Worm (Caenorhabditis elegans) whole organism, young adult: Measurements from ENCODE around the gene fic-1.

ENCODE experiments used
- B0336.3 ChIP-seq: fragments of 200-800 bp; sonication (Bioruptor generic); IDR thresholded peaks from 2 replicates; pipeline ENCODE4 v1.3.6; 2022; ENCODE audit warnings: missing genetic modification characterization, missing compliant biosample characterization
- C06A6.2 ChIP-seq: fragments of 200-800 bp; sonication (Bioruptor generic); conservative IDR thresholded peaks from 2 replicates; pipeline ENCODE4 v1.3.6; 2022; ENCODE audit warnings: missing genetic modification characterization, missing compliant biosample characterization
- C17E4.6 ChIP-seq: fragments of 200-800 bp; sonication (Bioruptor generic); IDR thresholded peaks from 2 replicates; pipeline ENCODE4 v1.3.6; 2022; ENCODE audit warnings: missing genetic modification reagents, missing genetic modification characterization, missing compliant biosample characterization
- D2030.7 ChIP-seq: fragments of 200-800 bp; sonication (Bioruptor generic); IDR thresholded peaks from 2 replicates; pipeline ENCODE4 v1.3.6; 2022; ENCODE audit warnings: missing genetic modification reagents, missing genetic modification characterization, missing compliant biosample characterization
- F10E7.11 ChIP-seq: sonication (generic microtip); optimal IDR thresholded peaks from 2 replicates; lab custom pipeline; 2017; ENCODE audit warnings: mild to moderate bottlenecking, missing genetic modification characterization, moderate library complexity, missing compliant biosample characterization
- F22D6.2 ChIP-seq: sonication (generic microtip); optimal IDR thresholded peaks from 2 replicates; lab custom pipeline; 2016; ENCODE audit warnings: mild to moderate bottlenecking, missing genetic modification characterization, missing compliant biosample characterization
- F52B5.7 ChIP-seq: sonication (generic microtip); optimal IDR thresholded peaks from 2 replicates; lab custom pipeline; 2016; ENCODE audit warnings: mild to moderate bottlenecking, missing genetic modification characterization, missing compliant biosample characterization
- F55B11.4 ChIP-seq: sonication (generic microtip); optimal IDR thresholded peaks from 2 replicates; lab custom pipeline; 2016; ENCODE audit warnings: missing compliant biosample characterization, missing genetic modification characterization, borderline replicate concordance; ENCODE audit not compliant: insufficient read depth
- F57C9.4 ChIP-seq: sonication (generic microtip); optimal IDR thresholded peaks from 2 replicates; lab custom pipeline; 2017; ENCODE audit warnings: mild to moderate bottlenecking, missing genetic modification characterization, missing compliant biosample characterization
- K12H6.12 ChIP-seq: fragments of 200-800 bp; sonication (Bioruptor generic); optimal IDR thresholded peaks from 2 replicates; lab custom pipeline; 2018; ENCODE audit warnings: mild to moderate bottlenecking, missing genetic modification characterization, missing compliant biosample characterization
- T26A5.8 ChIP-seq: sonication (generic microtip); optimal IDR thresholded peaks from 2 replicates; lab custom pipeline; 2016; ENCODE audit warnings: missing genetic modification characterization, missing compliant biosample characterization
- Y56A3A.18 ChIP-seq: fragments of 200-800 bp; sonication (Bioruptor generic); IDR thresholded peaks from 2 replicates; pipeline ENCODE4 v1.3.6; 2022; ENCODE audit warnings: missing genetic modification reagents, missing genetic modification characterization, missing compliant biosample characterization
- akir-1 ChIP-seq: fragments of 200-800 bp; sonication (Bioruptor generic); optimal IDR thresholded peaks from 2 replicates; lab custom pipeline; 2018; ENCODE audit warnings: mild to moderate bottlenecking, missing genetic modification characterization, moderate library complexity, missing compliant biosample characterization
- ama-1 ChIP-seq, 3 experiments: fragments of 150-350 bp in 1 of 3; sonication (generic microtip) in 2 of 3; optimal IDR thresholded peaks; 2 replicates each; lab custom pipeline; 2014 to 2018; ENCODE audit warnings: missing biosample characterization in 2 of 3, missing genetic modification characterization in 2 of 3, missing genetic modification reagents in 2 of 3
- aptf-2 ChIP-seq: fragments of 200-800 bp; sonication (Bioruptor generic); conservative IDR thresholded peaks from 2 replicates; pipeline ENCODE4 v1.3.6; 2022; ENCODE audit warnings: missing genetic modification reagents, missing genetic modification characterization, missing compliant biosample characterization
- atf-7 ChIP-seq: sonication (generic microtip); optimal IDR thresholded peaks from 2 replicates; lab custom pipeline; 2017; ENCODE audit warnings: mild to moderate bottlenecking, missing genetic modification characterization, missing compliant biosample characterization
- bed-2 ChIP-seq: fragments of 200-800 bp; sonication (Bioruptor generic); IDR thresholded peaks from 2 replicates; pipeline ENCODE4 v1.3.6; 2022; ENCODE audit warnings: missing genetic modification reagents, missing genetic modification characterization, missing compliant biosample characterization
- die-1 ChIP-seq: sonication (generic microtip); optimal IDR thresholded peaks from 2 replicates; lab custom pipeline; 2016; ENCODE audit warnings: missing genotype, mild to moderate bottlenecking, missing genetic modification characterization, missing compliant biosample characterization
- dpff-1 ChIP-seq: sonication (generic microtip); optimal IDR thresholded peaks from 2 replicates; lab custom pipeline; 2017; ENCODE audit warnings: mild to moderate bottlenecking, missing genetic modification characterization, missing compliant biosample characterization
- efl-1 ChIP-seq: fragments of 150-350 bp; optimal IDR thresholded peaks from 2 replicates; lab custom pipeline; 2014; ENCODE audit warnings: missing biosample characterization, missing genetic modification reagents, missing genetic modification characterization
- egl-18 ChIP-seq: fragments of 200-800 bp; sonication (Bioruptor generic); IDR thresholded peaks from 2 replicates; pipeline ENCODE4 v1.3.6; 2022; ENCODE audit warnings: missing genetic modification reagents, missing genetic modification characterization, missing compliant biosample characterization
- ekl-4 ChIP-seq: fragments of 200-800 bp; sonication (Bioruptor generic); IDR thresholded peaks from 2 replicates; pipeline ENCODE4 v1.3.6; 2022; ENCODE audit warnings: missing genetic modification reagents, missing genetic modification characterization, missing compliant biosample characterization
- fkh-3 ChIP-seq: sonication (generic microtip); optimal IDR thresholded peaks from 2 replicates; lab custom pipeline; 2016; ENCODE audit warnings: mild to moderate bottlenecking, missing genetic modification characterization, missing compliant biosample characterization
- gei-17 ChIP-seq: fragments of 200-800 bp; sonication (Bioruptor generic); optimal IDR thresholded peaks from 2 replicates; lab custom pipeline; 2018; ENCODE audit warnings: mild to moderate bottlenecking, missing genetic modification characterization, missing compliant biosample characterization
- hlh-26 ChIP-seq: fragments of 200-800 bp; sonication (Bioruptor generic); conservative IDR thresholded peaks from 2 replicates; pipeline ENCODE4 v1.3.6; 2022; ENCODE audit warnings: missing genetic modification reagents, missing genetic modification characterization, missing compliant biosample characterization
- hmg-20 ChIP-seq: fragments of 200-800 bp; sonication (Bioruptor generic); IDR thresholded peaks from 2 replicates; pipeline ENCODE4 v1.3.6; 2022; ENCODE audit warnings: missing genetic modification reagents, missing genetic modification characterization, missing compliant biosample characterization
- let-607 ChIP-seq, 2 experiments: fragments of 200-800 bp in 1 of 2; sonication (Bioruptor generic) in 1 of 2; sonication (generic microtip) in 1 of 2; optimal IDR thresholded peaks; 2 replicates each; lab custom pipeline; 2016 to 2018; ENCODE audit warnings: mild to moderate bottlenecking in 2 of 2, missing compliant biosample characterization in 2 of 2, missing genetic modification characterization in 2 of 2, moderate library complexity in 2 of 2, missing genotype in 1 of 2
- lin-40 ChIP-seq: sonication (generic microtip); optimal IDR thresholded peaks from 2 replicates; lab custom pipeline; 2016; ENCODE audit warnings: missing genetic modification characterization, mild to moderate bottlenecking, missing compliant biosample characterization, missing genotype, missing genetic modification reagents
- lsl-1 ChIP-seq: fragments of 200-800 bp; sonication (Bioruptor generic); optimal IDR thresholded peaks from 2 replicates; lab custom pipeline; 2018; ENCODE audit warnings: mild to moderate bottlenecking, missing genetic modification characterization, moderate library complexity, missing compliant biosample characterization
- madf-10 ChIP-seq: sonication (generic microtip); optimal IDR thresholded peaks from 2 replicates; lab custom pipeline; 2016; ENCODE audit warnings: mild to moderate bottlenecking, missing genetic modification characterization, missing compliant biosample characterization
- madf-6 ChIP-seq: fragments of 200-800 bp; sonication (Bioruptor generic); IDR thresholded peaks from 2 replicates; pipeline ENCODE4 v1.3.6; 2022; ENCODE audit warnings: missing genetic modification reagents, missing genetic modification characterization, missing compliant biosample characterization
- mcd-1 ChIP-seq: fragments of 200-800 bp; sonication (Bioruptor generic); IDR thresholded peaks from 2 replicates; pipeline ENCODE4 v1.3.6; 2022; ENCODE audit warnings: missing genetic modification reagents, missing genetic modification characterization, missing compliant biosample characterization
- mel-28 ChIP-seq: sonication (generic microtip); optimal IDR thresholded peaks from 2 replicates; lab custom pipeline; 2016; ENCODE audit warnings: borderline replicate concordance, mild to moderate bottlenecking, missing genetic modification characterization, missing compliant biosample characterization
- mes-4 ChIP-seq: sonication (generic microtip); optimal IDR thresholded peaks from 2 replicates; lab custom pipeline; 2016; ENCODE audit warnings: missing genotype, missing genetic modification characterization, missing compliant biosample characterization
- mxl-1 ChIP-seq: sonication (generic microtip); optimal IDR thresholded peaks from 2 replicates; lab custom pipeline; 2016; ENCODE audit warnings: missing genetic modification characterization, missing compliant biosample characterization
- nfya-1 ChIP-seq: sonication (generic microtip); optimal IDR thresholded peaks from 2 replicates; lab custom pipeline; 2017; ENCODE audit warnings: antibody characterized with exemption, missing compliant biosample characterization, missing genetic modification characterization, borderline replicate concordance; ENCODE audit not compliant: insufficient read depth
- nfya-2 ChIP-seq: fragments of 200-800 bp; sonication (Bioruptor generic); IDR thresholded peaks from 2 replicates; pipeline ENCODE4 v1.3.6; 2022; ENCODE audit warnings: missing genetic modification reagents, missing genetic modification characterization, missing compliant biosample characterization
- pha-4 ChIP-seq: fragments of 150-350 bp; sonication (generic microtip); optimal IDR thresholded peaks from 2 replicates; lab custom pipeline; 2014; ENCODE audit warnings: missing biosample characterization, missing genetic modification reagents, missing genetic modification characterization
- rec-8 ChIP-seq, 2 experiments: sonication (generic microtip); optimal IDR thresholded peaks; 2 replicates each; lab custom pipeline; 2016; ENCODE audit warnings: mild to moderate bottlenecking in 2 of 2, missing genetic modification characterization in 2 of 2, missing genetic modification reagents in 2 of 2, missing genotype in 2 of 2, missing biosample characterization in 1 of 2, missing compliant biosample characterization in 1 of 2, moderate library complexity in 1 of 2
- rpc-1 ChIP-seq, 2 experiments: fragments of 150-350 bp in 1 of 2; sonication (generic microtip) in 1 of 2; optimal IDR thresholded peaks; 2 replicates each; lab custom pipeline; 2014 to 2018; ENCODE audit warnings: missing biosample characterization in 1 of 2, missing genetic modification characterization in 1 of 2, missing genetic modification reagents in 1 of 2, missing genotype in 1 of 2
- sdz-38 ChIP-seq: sonication (generic microtip); optimal IDR thresholded peaks from 2 replicates; lab custom pipeline; 2016; ENCODE audit warnings: missing genotype, missing genetic modification characterization, missing compliant biosample characterization
- sea-2 ChIP-seq: fragments of 200-800 bp; sonication (Bioruptor generic); IDR thresholded peaks from 2 replicates; pipeline ENCODE4 v1.3.6; 2022; ENCODE audit warnings: missing genetic modification characterization, missing compliant biosample characterization
- somi-1 ChIP-seq: fragments of 200-800 bp; sonication (Bioruptor generic); optimal IDR thresholded peaks from 2 replicates; lab custom pipeline; 2018; ENCODE audit warnings: mild to moderate bottlenecking, missing genetic modification characterization, missing compliant biosample characterization
- tbx-9 ChIP-seq: sonication (generic microtip); optimal IDR thresholded peaks from 2 replicates; lab custom pipeline; 2016; ENCODE audit warnings: borderline replicate concordance, missing genetic modification characterization, inconsistent platforms, missing compliant biosample characterization
- unc-62 ChIP-seq: fragments of 150-350 bp; optimal IDR thresholded peaks from 2 replicates; lab custom pipeline; 2014; ENCODE audit warnings: missing biosample characterization, missing genetic modification reagents, missing genetic modification characterization
- ztf-3 ChIP-seq: fragments of 200-800 bp; sonication (Bioruptor generic); optimal IDR thresholded peaks from 2 replicates; lab custom pipeline; 2018; ENCODE audit warnings: mild to moderate bottlenecking, missing genetic modification characterization, missing compliant biosample characterization
- ztf-6 ChIP-seq: fragments of 200-800 bp; sonication (Bioruptor generic); IDR thresholded peaks from 2 replicates; pipeline ENCODE4 v1.3.6; 2022; ENCODE audit warnings: missing genetic modification reagents, missing genetic modification characterization, missing compliant biosample characterization

fic-1 gene

DNA sequence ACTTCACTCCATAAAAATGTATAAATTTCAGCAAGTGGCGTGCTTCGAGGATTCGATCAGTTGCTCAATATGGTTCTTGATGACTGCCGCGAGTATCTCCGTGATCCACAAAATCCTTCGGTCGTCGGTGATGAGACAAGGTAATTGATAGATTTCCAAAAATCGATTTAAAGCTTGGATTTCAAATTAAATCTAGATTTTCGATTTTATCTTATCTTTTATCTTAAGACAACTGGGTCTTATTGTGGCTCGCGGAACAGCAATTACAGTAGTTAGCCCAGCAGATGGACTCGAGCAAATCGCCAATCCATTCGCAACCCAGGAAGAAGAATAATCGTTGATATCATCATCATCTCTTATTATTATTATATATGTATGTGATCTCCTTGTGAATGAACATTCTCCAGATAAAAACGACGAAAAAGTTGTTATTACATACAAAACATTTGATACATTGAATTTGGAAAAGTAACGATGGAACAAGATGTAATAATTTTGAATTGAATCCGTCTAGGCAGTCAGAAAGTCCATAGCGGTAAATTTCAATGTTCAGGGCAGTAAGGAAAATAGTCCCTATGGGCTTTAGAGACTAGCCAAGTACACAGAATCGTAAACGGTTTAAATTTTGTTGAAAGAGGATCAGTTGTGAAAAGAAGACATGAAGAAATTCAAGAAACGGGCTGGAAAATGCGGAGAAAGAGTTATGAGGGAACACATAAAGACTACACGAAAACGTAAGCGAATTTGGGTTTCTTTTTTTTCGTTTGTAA, 3.3 kb upstream of the fic-1 start (continued):
- TF ChIP-seq aptf-2 (GFP tag; lab: Robert Waterston, UW) (no peak), ztf-6 (GFP tag; lab: Robert Waterston, UW) (no peak), ekl-4 (GFP tag; lab: Robert Waterston, UW) (peak; percentile 46; the same call in 1 of the 2 replicates), sea-2 (GFP tag; lab: Robert Waterston, UW) (no peak), unc-62 (no peak), rec-8 (tag; optimal IDR thresholded peaks at IDR 0.05; lab: Kevin White, UChicago) (no peak), bed-2 (GFP tag; lab: Robert Waterston, UW) (no peak), lin-40 (peak; percentile 6), atf-7 (tag; lab: Kevin White, UChicago) (peak; percentile 70), pha-4 (tag; lab: Kevin White, UChicago) (no peak), ama-1 (optimal IDR thresholded peaks at IDR 0.05; lab: Kevin White, UChicago) (peak; percentile 59), ama-1 (GFP tag; optimal IDR thresholded peaks at IDR 0.05; lab: Kevin White, UChicago) (peak; percentile 18 to 75), ztf-3 (no peak), gei-17 (GFP tag; lab: Kevin White, UChicago) (no peak), F10E7.11 (tag; lab: Kevin White, UChicago) (peak; percentile 32), B0336.3 (GFP tag; lab: Robert Waterston, UW) (peak; percentile 84), fkh-3 (tag; lab: Kevin White, UChicago) (peak; percentile 35), K12H6.12 (peak; percentile 61), hlh-26 (GFP tag; lab: Robert Waterston, UW) (no peak), madf-10 (peak; percentile 6), die-1 (tag; lab: Kevin White, UChicago) (peak; percentile 42), mes-4 (tag; lab: Kevin White, UChicago) (no peak), efl-1 (no peak), F22D6.2 (tag; lab: Kevin White, UChicago) (no peak), T26A5.8 (tag; lab: Kevin White, UChicago) (no peak), mcd-1 (GFP tag; lab: Robert Waterston, UW) (peak; percentile 67), egl-18 (GFP tag; lab: Robert Waterston, UW) (no peak), lsl-1 (GFP tag; lab: Kevin White, UChicago) (no peak), C06A6.2 (GFP tag; lab: Robert Waterston, UW) (0 out of 2 replicates have a peak, but pooled peaks have one; percentile 40), sdz-38 (tag; lab: Kevin White, UChicago) (no peak), akir-1 (GFP tag; lab: Kevin White, UChicago) (no peak), tbx-9 (no peak), F52B5.7 (peak; percentile 86), hmg-20 (GFP tag; lab: Robert Waterston, UW) (peak; percentile 52; the same call in 1 of the 2 replicates), C17E4.6 (GFP tag; lab: Robert Waterston, UW) (0 out of 2 replicates have a peak, but pooled peaks have one; percentile 17), somi-1 (GFP tag; lab: Kevin White, UChicago) (no peak), rpc-1 (optimal IDR thresholded peaks at IDR 0.05; lab: Kevin White, UChicago) (no peak), rpc-1 (tag; optimal IDR thresholded peaks at IDR 0.05; lab: Kevin White, UChicago) (no peak), nfya-2 (GFP tag; lab: Robert Waterston, UW) (no peak), dpff-1 (peak; percentile 69), madf-6 (GFP tag; lab: Robert Waterston, UW) (peak; percentile 41), mxl-1 (tag; lab: Kevin White, UChicago) (no peak), Y56A3A.18 (GFP tag; lab: Robert Waterston, UW) (peak; percentile 90), D2030.7 (GFP tag; lab: Robert Waterston, UW) (no peak), F55B11.4 (tag; lab: Kevin White, UChicago) (no peak), nfya-1 (tag; lab: Kevin White, UChicago) (no peak), F57C9.4 (peak; percentile 5), let-607 (tag; optimal IDR thresholded peaks at IDR 0.05; lab: Kevin White, UChicago) (peak in 1 of 2 experiments; percentile 56), mel-28 (tag; lab: Kevin White, UChicago) (peak; percentile 16)
